Fruit fly (Drosophila melanogaster): ENCODE measurements around the gene CG43390.

The CG43390 gene

DNA sequence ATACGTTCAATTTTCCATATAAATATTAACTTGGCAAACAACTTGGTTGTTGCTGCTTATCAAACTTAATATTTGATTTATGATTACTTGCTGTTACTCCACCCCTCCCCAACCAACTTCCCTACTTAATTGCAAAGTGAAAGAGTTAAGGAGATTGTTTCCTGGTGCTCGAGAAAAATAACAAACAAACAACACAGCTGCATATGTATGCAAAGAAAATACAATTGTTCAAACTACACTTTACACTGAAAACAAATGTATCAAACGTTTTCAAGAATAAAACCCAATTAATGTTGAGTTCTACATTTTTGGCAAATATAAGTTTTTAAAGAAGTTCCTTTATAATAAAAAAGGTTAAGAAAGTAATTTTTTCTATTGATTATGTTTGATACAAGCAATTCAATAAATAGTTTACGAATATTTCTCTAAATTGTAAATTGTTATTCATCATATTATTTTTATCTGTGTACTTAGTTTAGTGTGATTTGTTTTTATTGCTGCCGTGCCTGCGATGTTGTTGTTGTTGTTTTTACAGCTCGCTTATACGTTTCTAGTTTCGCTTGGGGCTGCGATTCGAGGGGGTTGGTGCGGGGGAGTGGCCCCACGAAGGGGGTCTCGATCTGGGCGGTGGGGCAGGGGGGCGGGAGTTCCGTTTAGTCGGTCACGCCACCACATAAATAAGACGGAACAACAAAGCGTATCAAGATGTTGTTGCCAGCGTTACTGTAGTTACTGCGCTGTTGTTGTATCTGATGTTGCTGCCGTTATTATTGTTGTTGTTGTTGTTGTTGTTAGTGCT, 23.9 kb downstream of the CG43390 start (continued):
- peak; percentile 49 for TF ChIP-seq CG6854 (GFP tag; optimal IDR thresholded peaks at IDR 0.05)
- peak; percentile 16 for TF ChIP-seq tx (GFP tag; optimal IDR thresholded peaks at IDR 0.05)
- peak; percentile 44 to 59 for TF ChIP-seq dpn (GFP tag; optimal IDR thresholded peaks at IDR 0.05)
- no peak for TF ChIP-seq Kr (GFP tag; optimal IDR thresholded peaks at IDR 0.05)
- TF ChIP-seq gt (GFP tag; IDR thresholded peaks at IDR 0.05) = no peak
- peak; percentile 82 for TF ChIP-seq CG15269 (tag; optimal IDR thresholded peaks at IDR 0.05)
- peak; percentile 68 for TF ChIP-seq CG1233 (GFP tag; optimal IDR thresholded peaks at IDR 0.05)
- no peak for TF ChIP-seq cad (GFP tag; optimal IDR thresholded peaks at IDR 0.05)
- TF ChIP-seq MESR4 (GFP tag; optimal IDR thresholded peaks at IDR 0.05) = no peak
- no peak for TF ChIP-seq otp (GFP tag; IDR thresholded peaks at IDR 0.05)
- TF ChIP-seq CG4424 (GFP tag; optimal IDR thresholded peaks at IDR 0.05) = peak; percentile 71
- peak; percentile 35 for TF ChIP-seq CG2116 (GFP tag; optimal IDR thresholded peaks at IDR 0.05)
- TF ChIP-seq danr (GFP tag; IDR thresholded peaks at IDR 0.05) = no peak
- TF ChIP-seq pita (GFP tag; optimal IDR thresholded peaks at IDR 0.05) = no peak
- TF ChIP-seq CG11504 (tag; optimal IDR thresholded peaks at IDR 0.05) = peak; percentile 85
- TF ChIP-seq CG12942 (GFP tag; optimal IDR thresholded peaks at IDR 0.05) = peak; percentile 62
- peak; percentile 41 for TF ChIP-seq CG33213 (GFP tag; optimal IDR thresholded peaks at IDR 0.05)
- TF ChIP-seq CG31365 (tag; optimal IDR thresholded peaks at IDR 0.05) = peak; percentile 31
- TF ChIP-seq z (GFP tag; IDR thresholded peaks at IDR 0.05) = no peak
- TF ChIP-seq Dad (GFP tag; optimal IDR thresholded peaks at IDR 0.05) = no peak
- TF ChIP-seq Meics (GFP tag; optimal IDR thresholded peaks at IDR 0.05) = peak; percentile 79
- no peak for TF ChIP-seq repo (GFP tag; optimal IDR thresholded peaks at IDR 0.05)
- TF ChIP-seq ken (GFP tag; IDR thresholded peaks at IDR 0.05) = no peak
- peak; percentile 84 for TF ChIP-seq CG7556 (GFP tag; optimal IDR thresholded peaks at IDR 0.05)
- no peak; the same call in 1 of the 2 replicates for TF ChIP-seq E2f1 (GFP tag; IDR thresholded peaks at IDR 0.05)
- TF ChIP-seq Hand (GFP tag; optimal IDR thresholded peaks at IDR 0.05) = peak; percentile 46
- TF ChIP-seq Oli (tag; optimal IDR thresholded peaks at IDR 0.05) = peak; percentile 77
- no peak for TF ChIP-seq Myb (GFP tag; optimal IDR thresholded peaks at IDR 0.05)
- TF ChIP-seq CG7987 (GFP tag; optimal IDR thresholded peaks at IDR 0.05) = peak; percentile 7
- 0 out of 3 replicates have a peak, but pooled peaks have one; percentile 7 for TF ChIP-seq CG7963 (GFP tag; IDR thresholded peaks at IDR 0.05; ENCODE audit: partially characterized antibody)
- peak; percentile 39 for TF ChIP-seq NfI (GFP tag; optimal IDR thresholded peaks at IDR 0.05)
- TF ChIP-seq croc (GFP tag; conservative IDR thresholded peaks at IDR 0.05) = no peak; the same call in 1 of the 3 replicates
- TF ChIP-seq CG9817 (tag; optimal IDR thresholded peaks at IDR 0.05) = peak; percentile 54
- peak; percentile 88 for TF ChIP-seq sens (GFP tag)
- TF ChIP-seq pan (optimal IDR thresholded peaks at IDR 0.05) = no peak
- TF ChIP-seq pan (GFP tag; optimal IDR thresholded peaks at IDR 0.05 in 1 of 2, IDR thresholded peaks at IDR 0.05 in 1 of 2) = peak in 1 of 2 experiments; percentile 58
- TF ChIP-seq CG2120 (GFP tag; optimal IDR thresholded peaks at IDR 0.05) = peak; percentile 70
- TF ChIP-seq CG18011 (GFP tag; optimal IDR thresholded peaks at IDR 0.05) = no peak
- TF ChIP-seq Abd-B (GFP tag; optimal IDR thresholded peaks at IDR 0.05) = peak; percentile 64
- peak; percentile 36; the same call in 1 of the 2 replicates for TF ChIP-seq E2f2 (GFP tag; IDR thresholded peaks at IDR 0.05)
- TF ChIP-seq org-1 (GFP tag; optimal IDR thresholded peaks at IDR 0.05) = peak; percentile 64
- TF ChIP-seq fd64A (GFP tag; optimal IDR thresholded peaks at IDR 0.05) = peak; percentile 20
- TF ChIP-seq CG6683 (GFP tag; optimal IDR thresholded peaks at IDR 0.05) = peak; percentile 45
- TF ChIP-seq Nf-YB (GFP tag; optimal IDR thresholded peaks at IDR 0.05) = peak; percentile 64
- no peak for TF ChIP-seq sim (GFP tag; IDR thresholded peaks at IDR 0.05)
- TF ChIP-seq D19A (tag; optimal IDR thresholded peaks at IDR 0.05) = peak; percentile 78
- no peak for TF ChIP-seq Dip2 (GFP tag; IDR thresholded peaks at IDR 0.05)
- no peak for TF ChIP-seq Mad (GFP tag; optimal IDR thresholded peaks at IDR 0.05)
- TF ChIP-seq dimm (GFP tag; IDR thresholded peaks at IDR 0.05) = no peak
- no peak for TF ChIP-seq CG7928 (GFP tag; optimal IDR thresholded peaks at IDR 0.05)
